Fruit fly (Drosophila melanogaster): ENCODE measurements around the gene CG31380.

DNA sequence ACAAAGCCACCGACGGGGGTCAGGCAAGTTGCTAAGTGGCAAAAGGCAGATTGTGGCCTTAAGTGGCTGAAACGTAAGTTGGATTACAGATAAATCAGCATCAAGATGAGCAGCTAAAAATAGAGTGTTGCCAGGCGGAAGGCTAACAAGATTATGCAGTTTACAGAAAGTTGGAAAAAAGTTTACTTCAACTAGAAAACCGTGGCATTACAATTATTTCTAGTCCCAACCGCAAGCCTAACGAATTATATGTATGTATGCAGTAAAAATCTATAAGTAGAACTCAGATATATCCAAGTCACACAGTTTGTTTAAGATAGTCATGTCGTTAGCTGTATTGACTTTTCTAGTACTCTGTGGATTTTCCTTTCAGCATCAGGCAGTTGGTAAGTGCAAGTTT, 16.9 kb upstream of the CG31380 start, which contains the start of gene BG642167:
- no peak for TF ChIP-seq CTCF (optimal IDR thresholded peaks at IDR 0.05)
- TF ChIP-seq CG8478 (optimal IDR thresholded peaks at IDR 0.05) = no peak

Measured in S2 (cell line).